Worm (Caenorhabditis elegans): ENCODE data around the gene C53A3.4.

DNA sequence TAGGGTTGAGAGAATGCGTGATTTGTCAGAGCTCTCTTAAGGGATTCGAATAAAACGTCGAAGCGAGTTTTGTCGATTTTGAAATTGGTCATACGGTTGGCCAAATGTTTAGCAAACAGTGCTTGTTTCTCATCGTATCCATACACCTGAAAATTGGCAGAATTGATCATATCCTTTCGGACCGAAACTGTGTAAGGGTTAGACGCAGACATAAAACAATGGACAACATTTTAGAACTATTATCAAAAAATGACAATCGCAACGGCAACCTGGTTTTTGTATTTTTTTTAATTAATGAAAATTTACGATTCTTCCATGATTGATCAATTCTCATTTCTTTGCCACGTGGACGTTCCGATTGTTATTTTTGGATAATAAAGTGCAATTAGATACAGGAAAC is 15.5 kb upstream of the C53A3.4 start:
- TF ChIP-seq ama-1 (optimal IDR thresholded peaks at IDR 0.05) (no peak), snpc-4 (tag; optimal IDR thresholded peaks at IDR 0.05) (no peak), pqm-1 (tag; optimal IDR thresholded peaks at IDR 0.05) (no peak), daf-12 (tag; optimal IDR thresholded peaks at IDR 0.05) (no peak), ztf-11 (tag; optimal IDR thresholded peaks at IDR 0.05) (no peak), elt-1 (tag; optimal IDR thresholded peaks at IDR 0.05) (no peak), fkh-10 (GFP tag; optimal IDR thresholded peaks at IDR 0.05) (no peak), egl-27 (tag; optimal IDR thresholded peaks at IDR 0.05) (no peak), tbx-2 (tag; optimal IDR thresholded peaks at IDR 0.05) (no peak), aly-2 (tag; optimal IDR thresholded peaks at IDR 0.05) (no peak)
